6 worm cellular contexts compared by ENCODE assay signal in the genomic region with DNA sequence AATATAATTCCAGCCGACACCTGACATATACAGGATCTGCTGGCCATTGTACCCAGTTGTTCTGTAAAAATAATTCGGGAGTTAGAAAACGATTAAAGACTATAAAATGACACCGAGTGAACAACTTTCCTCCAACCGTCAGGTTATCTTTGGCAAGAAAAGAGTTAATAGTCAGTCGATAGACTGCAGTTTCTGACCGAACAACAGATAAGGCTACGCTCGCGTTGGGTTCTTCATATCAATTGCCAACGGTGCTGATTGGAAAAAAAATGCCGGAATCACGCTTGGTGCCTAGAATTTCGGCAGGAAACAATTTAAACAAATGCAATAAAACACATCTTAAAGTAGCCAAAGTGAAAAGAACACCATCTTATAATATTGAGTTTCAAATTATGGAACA.
TF ChIP-seq lines count a peak whose summit lies in the region.

A gene (minus strand): TSS at position 61 of the 400 bp plus-strand sequence.

TF ChIP-seq in whole organism, L1 larva, 84 proteins besides CTCF, POLR2A, EP300 and RAD21:
- TF ChIP-seq nhr-47 (tag; optimal IDR thresholded peaks at IDR 0.05; lab: Kevin White, UChicago) (no peak), elt-2 (tag; optimal IDR thresholded peaks at IDR 0.05; lab: Kevin White, UChicago) (peak; percentile 34)

TF ChIP-seq in whole organism, L2 larva, 48 proteins besides CTCF, POLR2A, EP300 and RAD21:
- TF ChIP-seq fos-1 (tag; optimal IDR thresholded peaks at IDR 0.05; lab: Kevin White, UChicago) = peak; percentile 92
- TF ChIP-seq peb-1 (tag; optimal IDR thresholded peaks at IDR 0.05; lab: Kevin White, UChicago) = no peak
- TF ChIP-seq snpc-4 (tag; optimal IDR thresholded peaks at IDR 0.05; lab: Kevin White, UChicago) = no peak
- TF ChIP-seq gmeb-1 (tag; optimal IDR thresholded peaks at IDR 0.05; lab: Kevin White, UChicago) = peak; percentile 6
- TF ChIP-seq nhr-77 (tag; optimal IDR thresholded peaks at IDR 0.05; lab: Kevin White, UChicago) = no peak
- peak; percentile 0 for TF ChIP-seq nhr-129 (tag; optimal IDR thresholded peaks at IDR 0.05; lab: Kevin White, UChicago)
- peak; percentile 41 for TF ChIP-seq crh-2 (tag; optimal IDR thresholded peaks at IDR 0.05; lab: Kevin White, UChicago)
- no peak for TF ChIP-seq Y55F3AM.14 (GFP tag; optimal IDR thresholded peaks at IDR 0.05; lab: Kevin White, UChicago)

TF ChIP-seq in whole organism, L3 larva, 47 proteins besides CTCF, POLR2A, EP300 and RAD21:
- TF ChIP-seq ceh-16 (tag; optimal IDR thresholded peaks at IDR 0.05; lab: Kevin White, UChicago) (no peak), fos-1 (tag; optimal IDR thresholded peaks at IDR 0.05; lab: Kevin White, UChicago) (no peak), nhr-28 (tag; optimal IDR thresholded peaks at IDR 0.05; lab: Kevin White, UChicago) (no peak), pqm-1 (tag; optimal IDR thresholded peaks at IDR 0.05; lab: Kevin White, UChicago) (peak; percentile 76), elt-2 (tag; optimal IDR thresholded peaks at IDR 0.05; lab: Kevin White, UChicago) (peak; percentile 87), nhr-77 (tag; optimal IDR thresholded peaks at IDR 0.05; lab: Kevin White, UChicago) (no peak), nfya-1 (tag; optimal IDR thresholded peaks at IDR 0.05; lab: Kevin White, UChicago; ENCODE audit: insufficient read depth) (no peak), ceh-9 (tag; optimal IDR thresholded peaks at IDR 0.05; lab: Kevin White, UChicago) (no peak), fkh-2 (tag; optimal IDR thresholded peaks at IDR 0.05; lab: Kevin White, UChicago) (no peak)

TF ChIP-seq in whole organism, L4 larva, 104 proteins besides CTCF, POLR2A, EP300 and RAD21 (continues in another document):
- TF ChIP-seq fos-1 (tag; optimal IDR thresholded peaks at IDR 0.05; lab: Kevin White, UChicago) (no peak), fkh-10 (GFP tag; optimal IDR thresholded peaks at IDR 0.05; lab: Kevin White, UChicago) (no peak), daf-16 (GFP tag; optimal IDR thresholded peaks at IDR 0.05; lab: Kevin White, UChicago) (no peak), daf-16 (tag; optimal IDR thresholded peaks at IDR 0.05; lab: Kevin White, UChicago) (peak; percentile 81), spr-3 (GFP tag; optimal IDR thresholded peaks at IDR 0.05; lab: Kevin White, UChicago) (no peak), ZK546.5 (tag; optimal IDR thresholded peaks at IDR 0.05; lab: Kevin White, UChicago) (no peak), mxl-2 (GFP tag; conservative IDR thresholded peaks at IDR 0.05; lab: Robert Waterston, UW) (no peak), nhr-28 (tag; optimal IDR thresholded peaks at IDR 0.05; lab: Kevin White, UChicago) (peak; percentile 89), jun-1 (tag; optimal IDR thresholded peaks at IDR 0.05; lab: Kevin White, UChicago) (no peak), mes-2 (tag; optimal IDR thresholded peaks at IDR 0.05; lab: Kevin White, UChicago; ENCODE audit: poor library complexity, severe bottlenecking) (peak; percentile 13), F37D6.2 (tag; optimal IDR thresholded peaks at IDR 0.05; lab: Kevin White, UChicago) (no peak), tag-97 (GFP tag; IDR thresholded peaks at IDR 0.05; lab: Robert Waterston, UW) (no peak), lin-39 (tag; optimal IDR thresholded peaks at IDR 0.05; lab: Kevin White, UChicago) (no peak), saeg-2 (GFP tag; IDR thresholded peaks at IDR 0.05; lab: Robert Waterston, UW) (no peak), lin-29 (GFP tag; IDR thresholded peaks at IDR 0.05; lab: Robert Waterston, UW) (no peak), ama-1 (optimal IDR thresholded peaks at IDR 0.05; lab: Kevin White, UChicago) (no peak), pqm-1 (tag; optimal IDR thresholded peaks at IDR 0.05; lab: Kevin White, UChicago) (peak; percentile 97), nhr-111 (GFP tag; optimal IDR thresholded peaks at IDR 0.05; lab: Kevin White, UChicago) (no peak), mxl-3 (GFP tag; optimal IDR thresholded peaks at IDR 0.05; lab: Kevin White, UChicago) (peak; percentile 25), lsy-2 (tag; optimal IDR thresholded peaks at IDR 0.05; lab: Kevin White, UChicago) (no peak), lin-13 (GFP tag; optimal IDR thresholded peaks at IDR 0.05; lab: Kevin White, UChicago) (no peak), mep-1 (tag; optimal IDR thresholded peaks at IDR 0.05; lab: Kevin White, UChicago) (no peak), aha-1 (tag; lab: Kevin White, UChicago) (no peak), dmd-6 (GFP tag; IDR thresholded peaks at IDR 0.05; lab: Robert Waterston, UW) (peak; percentile 82), mdl-1 (tag; optimal IDR thresholded peaks at IDR 0.05; lab: Kevin White, UChicago) (no peak)

TF ChIP-seq in whole organism, late embryonic, 69 proteins besides CTCF, POLR2A, EP300 and RAD21:
- TF ChIP-seq elt-2 (tag; optimal IDR thresholded peaks at IDR 0.05; lab: Kevin White, UChicago) (peak; percentile 61), sox-4 (tag; optimal IDR thresholded peaks at IDR 0.05; lab: Kevin White, UChicago) (no peak)

TF ChIP-seq in whole organism, young adult, 124 proteins besides CTCF, POLR2A, EP300 and RAD21:
- TF ChIP-seq snpc-1.3 (tag; optimal IDR thresholded peaks at IDR 0.05; lab: Kevin White, UChicago; ENCODE audit: insufficient read depth) (no peak), ets-4 (GFP tag; optimal IDR thresholded peaks at IDR 0.05; lab: Kevin White, UChicago) (peak; percentile 51), ama-1 (optimal IDR thresholded peaks at IDR 0.05; lab: Kevin White, UChicago) (no peak), ama-1 (GFP tag; optimal IDR thresholded peaks at IDR 0.05; lab: Kevin White, UChicago) (no peak), dox-1 (GFP tag; IDR thresholded peaks at IDR 0.05; lab: Robert Waterston, UW) (peak; percentile 41; the same call in 1 of the 2 replicates), atf-7 (tag; optimal IDR thresholded peaks at IDR 0.05; lab: Kevin White, UChicago) (no peak), let-607 (tag; optimal IDR thresholded peaks at IDR 0.05; lab: Kevin White, UChicago) (peak; percentile 57 to 85), nhr-80 (tag; optimal IDR thresholded peaks at IDR 0.05; lab: Kevin White, UChicago) (peak; percentile 95), F23B12.7 (tag; optimal IDR thresholded peaks at IDR 0.05; lab: Kevin White, UChicago; ENCODE audit: insufficient read depth) (peak; percentile 7)
